Worm (Caenorhabditis elegans) whole organism, early embryonic: ENCODE results near the gene K12H4.2.

Experiments
- aly-1 ChIP-seq: sonication (generic microtip); optimal IDR thresholded peaks from 2 replicates; lab custom pipeline; 2016; ENCODE audit warnings: missing genetic modification characterization, missing compliant biosample characterization
- ama-1 ChIP-seq: fragments of 150-350 bp; optimal IDR thresholded peaks from 2 replicates; lab custom pipeline; 2014
- ceh-13 ChIP-seq: fragments of 200-800 bp; sonication (Bioruptor generic); optimal IDR thresholded peaks from 2 replicates; lab custom pipeline; 2018; ENCODE audit warnings: mild to moderate bottlenecking, missing genetic modification characterization, missing compliant biosample characterization
- ceh-36 ChIP-seq: sonication (generic microtip); optimal IDR thresholded peaks from 2 replicates; lab custom pipeline; 2016; ENCODE audit warnings: missing genetic modification characterization, inconsistent platforms, missing compliant biosample characterization
- flt-1 ChIP-seq: fragments of 200-800 bp; sonication (Bioruptor generic); IDR thresholded peaks from 2 replicates; pipeline ENCODE4 v1.3.6; 2022; ENCODE audit warnings: missing genetic modification characterization, missing compliant biosample characterization
- sea-1 ChIP-seq: fragments of 200-800 bp; sonication (Bioruptor generic); conservative IDR thresholded peaks from 2 replicates; pipeline ENCODE4 v1.3.6; 2022; ENCODE audit warnings: missing genetic modification characterization, missing compliant biosample characterization
- tbx-37 ChIP-seq: fragments of 200-800 bp; sonication (Bioruptor generic); conservative IDR thresholded peaks from 2 replicates; pipeline ENCODE4 v1.3.6; 2022; ENCODE audit warnings: missing genetic modification reagents, missing genetic modification characterization, missing compliant biosample characterization

- TF ChIP-seq ama-1 (lab: Kevin White, UChicago), result no peak
- TF ChIP-seq sea-1 (GFP tag; lab: Robert Waterston, UW), result no peak
- no peak for TF ChIP-seq tbx-37 (GFP tag; lab: Robert Waterston, UW)
- no peak for TF ChIP-seq flt-1
- TF ChIP-seq ceh-36, result no peak
- no peak for TF ChIP-seq aly-1 (tag; lab: Kevin White, UChicago)
- no peak for TF ChIP-seq ceh-13
These were observed 14.0 kb upstream of the K12H4.2 start, which contains the start of gene F44B9.10 for ce11 chrIII:8033534-8033933.
